Worm (Caenorhabditis elegans) whole organism, mixed stage, embryonic: Measurements from ENCODE around the gene R13A1.1.

Source experiments
- blmp-1 ChIP-seq: fragments of 150-350 bp; optimal IDR thresholded peaks from 2 replicates; lab custom pipeline; 2014; ENCODE audit warnings: missing biosample characterization, missing genetic modification characterization
- drap-1 ChIP-seq: fragments of 200-800 bp; sonication (Bioruptor generic); optimal IDR thresholded peaks from 3 replicates; lab custom pipeline; 2018; ENCODE audit warnings: mild to moderate bottlenecking, missing genetic modification characterization, missing compliant biosample characterization
- nhr-28 ChIP-seq: fragments of 150-350 bp; optimal IDR thresholded peaks from 2 replicates; lab custom pipeline; 2014; ENCODE audit warnings: missing biosample characterization, missing genetic modification characterization
- nhr-76 ChIP-seq: sonication (generic microtip); optimal IDR thresholded peaks from 2 replicates; lab custom pipeline; 2017; ENCODE audit warnings: missing biosample characterization, missing genetic modification characterization
- pha-4 ChIP-seq: fragments of 150-350 bp; optimal IDR thresholded peaks from 2 replicates; lab custom pipeline; 2018; ENCODE audit warnings: missing biosample characterization, missing genetic modification reagents, missing genetic modification characterization
- snpc-4 ChIP-seq: fragments of 150-350 bp; optimal IDR thresholded peaks from 2 replicates; lab custom pipeline; 2014; ENCODE audit warnings: missing biosample characterization, missing genetic modification characterization
- unc-39 ChIP-seq: fragments of 150-350 bp; optimal IDR thresholded peaks from 2 replicates; lab custom pipeline; 2014; ENCODE audit warnings: missing biosample characterization, missing genetic modification characterization

ce11 chrIV:7190409-7190808, 29.4 kb upstream of the R13A1.1 start:
- no peak for TF ChIP-seq nhr-28 (tag; lab: Kevin White, UChicago)
- TF ChIP-seq snpc-4 (tag; lab: Kevin White, UChicago): no peak
- TF ChIP-seq nhr-76: no peak
- TF ChIP-seq blmp-1 (tag; lab: Kevin White, UChicago): no peak
- no peak for TF ChIP-seq drap-1 (GFP tag; lab: Kevin White, UChicago)
- TF ChIP-seq pha-4: no peak
- TF ChIP-seq unc-39 (tag; lab: Kevin White, UChicago): no peak
